Fruit fly (Drosophila melanogaster) whole organism, embryonic: ENCODE data around the gene HDAC3.

Experiments used
- Ada2b ChIP-seq: fragments of 200-800 bp; sonication (Bioruptor generic); IDR thresholded peaks from 2 replicates; pipeline ENCODE4 v1.3.6; 2022; ENCODE audit warnings: missing biosample characterization, missing genetic modification characterization
- CG10147 ChIP-seq: fragments of 200-800 bp; sonication (Bioruptor generic); optimal IDR thresholded peaks from 2 replicates; lab custom pipeline; 2019; ENCODE audit warnings: missing biosample characterization, mild to moderate bottlenecking, missing genetic modification characterization, moderate library complexity
- CG10267 ChIP-seq: fragments of 200-800 bp; sonication (Bioruptor generic); optimal IDR thresholded peaks from 2 replicates; lab custom pipeline; 2018; ENCODE audit warnings: missing biosample characterization, mild to moderate bottlenecking, missing genetic modification characterization, moderate library complexity
- CG11247 ChIP-seq: fragments of 200-800 bp; sonication (Bioruptor generic); IDR thresholded peaks from 2 replicates; pipeline ENCODE4 v1.3.6; 2022; ENCODE audit warnings: missing biosample characterization, missing genetic modification characterization
- CG12219 ChIP-seq: fragments of 200-800 bp; sonication (Bioruptor generic); optimal IDR thresholded peaks from 3 replicates; lab custom pipeline; 2018; ENCODE audit warnings: missing biosample characterization, mild to moderate bottlenecking, missing genetic modification characterization
- CG12299 ChIP-seq: fragments of 200-800 bp; sonication (Bioruptor generic); optimal IDR thresholded peaks from 2 replicates; lab custom pipeline; 2018; ENCODE audit warnings: missing biosample characterization, mild to moderate bottlenecking, missing genetic modification characterization
- CG13287 ChIP-seq: fragments of 200-800 bp; sonication (Bioruptor generic); IDR thresholded peaks from 2 replicates; pipeline ENCODE4 v1.3.6; 2022; ENCODE audit warnings: missing biosample characterization, missing genetic modification characterization; ENCODE audit not compliant: partially characterized antibody
- CG13775 ChIP-seq: fragments of 200-800 bp; sonication (Bioruptor generic); optimal IDR thresholded peaks from 3 replicates; lab custom pipeline; 2017; ENCODE audit warnings: missing biosample characterization, mild to moderate bottlenecking, missing genetic modification characterization
- CG17328 ChIP-seq: fragments of 200-800 bp; sonication (Bioruptor generic); IDR thresholded peaks from 2 replicates; pipeline ENCODE4 v1.3.6; 2022; ENCODE audit warnings: missing biosample characterization, missing genetic modification characterization
- CG18262 ChIP-seq: fragments of 200-800 bp; optimal IDR thresholded peaks from 3 replicates; lab custom pipeline; 2019; ENCODE audit warnings: missing biosample characterization, mild to moderate bottlenecking, missing genetic modification characterization, moderate library complexity
- CG31388 ChIP-seq: fragments of 200-800 bp; sonication (Bioruptor generic); optimal IDR thresholded peaks from 2 replicates; lab custom pipeline; 2016; ENCODE audit warnings: missing biosample characterization, missing genetic modification characterization
- CG34224 ChIP-seq: fragments of 200-800 bp; sonication (Bioruptor generic); IDR thresholded peaks from 3 replicates; pipeline ENCODE4 v1.3.6; 2022; ENCODE audit warnings: missing biosample characterization, missing genetic modification characterization; ENCODE audit not compliant: partially characterized antibody
- CG42726 ChIP-seq: fragments of 200-800 bp; sonication (Bioruptor generic); IDR thresholded peaks from 2 replicates; pipeline ENCODE4 v1.3.6; 2022; ENCODE audit warnings: missing biosample characterization, missing genetic modification characterization; ENCODE audit not compliant: partially characterized antibody
- CG43689 ChIP-seq: fragments of 200-800 bp; sonication (Bioruptor generic); IDR thresholded peaks from 2 replicates; pipeline ENCODE4 v1.3.6; 2022; ENCODE audit warnings: missing biosample characterization, missing genetic modification characterization
- CG6175 ChIP-seq: fragments of 200-800 bp; sonication (Bioruptor generic); IDR thresholded peaks from 3 replicates; pipeline ENCODE4 v1.3.6; 2022; ENCODE audit warnings: missing biosample characterization, missing genetic modification characterization
- CG6272 ChIP-seq: fragments of 200-800 bp; sonication (Bioruptor generic); IDR thresholded peaks from 2 replicates; pipeline ENCODE4 v1.3.6; 2022; ENCODE audit warnings: missing biosample characterization, missing genetic modification characterization
- CG8388 ChIP-seq: fragments of 200-800 bp; sonication (Bioruptor generic); optimal IDR thresholded peaks from 2 replicates; lab custom pipeline; 2019; ENCODE audit warnings: missing biosample characterization, mild to moderate bottlenecking, missing genetic modification characterization, moderate library complexity
- D19B ChIP-seq: fragments of 200-800 bp; sonication (Bioruptor generic); optimal IDR thresholded peaks from 2 replicates; lab custom pipeline; 2017; ENCODE audit warnings: missing biosample characterization, mild to moderate bottlenecking, missing genetic modification characterization
- Deaf1 ChIP-seq: fragments of 200-800 bp; optimal IDR thresholded peaks from 3 replicates; lab custom pipeline; 2019; ENCODE audit warnings: missing biosample characterization, mild to moderate bottlenecking, missing genetic modification characterization, moderate library complexity
- Doc3 ChIP-seq: fragments of 200-800 bp; sonication (Bioruptor generic); IDR thresholded peaks from 3 replicates; pipeline ENCODE4 v1.3.6; 2022; ENCODE audit warnings: missing biosample characterization, missing genetic modification characterization; ENCODE audit not compliant: partially characterized antibody
- Dp ChIP-seq: fragments of 200-800 bp; sonication (Bioruptor generic); optimal IDR thresholded peaks from 2 replicates; lab custom pipeline; 2018; ENCODE audit warnings: missing biosample characterization, mild to moderate bottlenecking, missing genetic modification characterization, moderate library complexity
- E2f1 ChIP-seq: fragments of 200-800 bp; sonication (Bioruptor generic); IDR thresholded peaks from 2 replicates; pipeline ENCODE4 v1.3.6; 2022; ENCODE audit warnings: missing biosample characterization, missing genetic modification characterization
- Elba2 ChIP-seq: fragments of 200-800 bp; sonication (Bioruptor generic); optimal IDR thresholded peaks from 3 replicates; lab custom pipeline; 2016; ENCODE audit warnings: missing biosample characterization, missing genetic modification characterization
- Fer2 ChIP-seq: fragments of 200-800 bp; sonication (Bioruptor generic); optimal IDR thresholded peaks from 2 replicates; lab custom pipeline; 2018; ENCODE audit warnings: missing biosample characterization, mild to moderate bottlenecking, missing genetic modification characterization, moderate library complexity
- Fer3 ChIP-seq: fragments of 200-800 bp; sonication (Bioruptor generic); optimal IDR thresholded peaks from 2 replicates; lab custom pipeline; 2018; ENCODE audit warnings: missing biosample characterization, mild to moderate bottlenecking, missing genetic modification characterization, moderate library complexity
- HLH54F ChIP-seq: fragments of 200-800 bp; sonication (Bioruptor generic); optimal IDR thresholded peaks from 3 replicates; lab custom pipeline; 2016; ENCODE audit warnings: missing biosample characterization, missing genetic modification characterization
- Hey ChIP-seq: fragments of 200-800 bp; sonication (Bioruptor generic); optimal IDR thresholded peaks from 3 replicates; lab custom pipeline; 2018; ENCODE audit warnings: missing biosample characterization, mild to moderate bottlenecking, missing genetic modification characterization
- Hr3 ChIP-seq: fragments of 200-800 bp; sonication (Bioruptor generic); optimal IDR thresholded peaks from 3 replicates; lab custom pipeline; 2016; ENCODE audit warnings: missing biosample characterization, missing genetic modification characterization
- Hr78 ChIP-seq, 2 experiments: fragments of 200-800 bp in 1 of 2; fragments of >200 bp in 1 of 2; sonication (Bioruptor generic) in 1 of 2; optimal IDR thresholded peaks; 2 replicates each; lab custom pipeline; 2017 to 2019; ENCODE audit warnings: missing biosample characterization in 2 of 2, missing genetic modification characterization in 2 of 2, mild to moderate bottlenecking in 1 of 2, moderate library complexity in 1 of 2
- Mad ChIP-seq: fragments of 200-800 bp; sonication (Bioruptor generic); optimal IDR thresholded peaks from 2 replicates; lab custom pipeline; 2016; ENCODE audit warnings: missing biosample characterization, missing genetic modification characterization
- Nf-YB ChIP-seq: fragments of 200-800 bp; sonication (Bioruptor generic); optimal IDR thresholded peaks from 3 replicates; lab custom pipeline; 2019; ENCODE audit warnings: missing biosample characterization, mild to moderate bottlenecking, missing genetic modification characterization, moderate library complexity
- Stat92E ChIP-seq, 3 experiments: fragments of >200 bp in 2 of 3; fragments of 200-800 bp in 1 of 3; sonication (Bioruptor generic) in 1 of 3; optimal IDR thresholded peaks; 2 replicates each; lab custom pipeline; 2017 to 2019; ENCODE audit warnings: missing biosample characterization in 3 of 3, missing genetic modification characterization in 3 of 3, mild to moderate bottlenecking in 1 of 3, moderate library complexity in 1 of 3
- abd-A ChIP-seq: fragments of 200-800 bp; sonication (Bioruptor generic); optimal IDR thresholded peaks from 3 replicates; lab custom pipeline; 2019; ENCODE audit warnings: missing biosample characterization, mild to moderate bottlenecking, missing genetic modification characterization, moderate library complexity
- cg ChIP-seq: fragments of 200-800 bp; sonication (Bioruptor generic); optimal IDR thresholded peaks from 3 replicates; lab custom pipeline; 2019; ENCODE audit warnings: missing biosample characterization, mild to moderate bottlenecking, missing genetic modification characterization, moderate library complexity
- chn ChIP-seq: fragments of 200-800 bp; sonication (Bioruptor generic); optimal IDR thresholded peaks from 2 replicates; lab custom pipeline; 2016; ENCODE audit warnings: missing biosample characterization, missing genetic modification characterization
- disco-r ChIP-seq: fragments of 200-800 bp; sonication (Bioruptor generic); optimal IDR thresholded peaks from 2 replicates; lab custom pipeline; 2016; ENCODE audit warnings: missing biosample characterization, missing genetic modification characterization
- dysf ChIP-seq: fragments of 200-800 bp; sonication (Bioruptor generic); IDR thresholded peaks from 3 replicates; pipeline ENCODE4 v1.3.6; 2022; ENCODE audit warnings: missing biosample characterization, missing genetic modification characterization
- hbn ChIP-seq: fragments of 200-800 bp; sonication (Bioruptor generic); IDR thresholded peaks from 2 replicates; pipeline ENCODE4 v1.3.6; 2022; ENCODE audit warnings: missing biosample characterization, missing genetic modification characterization; ENCODE audit not compliant: partially characterized antibody
- her ChIP-seq: fragments of 200-800 bp; sonication (Bioruptor generic); optimal IDR thresholded peaks from 2 replicates; lab custom pipeline; 2016; ENCODE audit warnings: missing biosample characterization, missing genetic modification characterization
- jing ChIP-seq: fragments of 200-800 bp; sonication (Bioruptor generic); optimal IDR thresholded peaks from 2 replicates; lab custom pipeline; 2018; ENCODE audit warnings: missing biosample characterization, mild to moderate bottlenecking, missing genetic modification characterization
- knrl ChIP-seq: fragments of 200-800 bp; sonication (Bioruptor generic); IDR thresholded peaks from 3 replicates; pipeline ENCODE4 v1.3.6; 2022; ENCODE audit warnings: missing biosample characterization, missing genetic modification characterization; ENCODE audit not compliant: partially characterized antibody
- nerfin-1 ChIP-seq: fragments of 200-800 bp; sonication (Bioruptor generic); optimal IDR thresholded peaks from 3 replicates; lab custom pipeline; 2019; ENCODE audit warnings: missing biosample characterization, mild to moderate bottlenecking, missing genetic modification characterization, moderate library complexity
- nom ChIP-seq: fragments of 200-800 bp; sonication (Bioruptor generic); optimal IDR thresholded peaks from 2 replicates; lab custom pipeline; 2017; ENCODE audit warnings: missing biosample characterization, missing genetic modification characterization, mild to moderate bottlenecking, moderate library complexity, missing genetic modification reagents
- pb ChIP-seq: fragments of 200-800 bp; sonication (Bioruptor generic); optimal IDR thresholded peaks from 3 replicates; lab custom pipeline; 2016; ENCODE audit warnings: missing biosample characterization, missing genetic modification characterization
- peb ChIP-seq: fragments of 200-800 bp; sonication (Bioruptor generic); IDR thresholded peaks from 2 replicates; pipeline ENCODE4 v1.3.6; 2022; ENCODE audit warnings: missing biosample characterization, missing genetic modification characterization
- repo ChIP-seq: fragments of 200-800 bp; sonication (Bioruptor generic); optimal IDR thresholded peaks from 2 replicates; lab custom pipeline; 2016; ENCODE audit warnings: missing biosample characterization, missing genetic modification characterization
- toy ChIP-seq: fragments of 200-800 bp; sonication (Bioruptor generic); IDR thresholded peaks from 2 replicates; pipeline ENCODE4 v1.3.6; 2022; ENCODE audit warnings: missing biosample characterization, missing genetic modification characterization
- wdn ChIP-seq: fragments of 200-800 bp; sonication (Bioruptor generic); IDR thresholded peaks from 2 replicates; pipeline ENCODE4 v1.3.6; 2022; ENCODE audit warnings: missing biosample characterization, missing genetic modification characterization

HDAC3 gene

dm6 chr3R:5517002-5517875, 42.8 kb upstream of the HDAC3 start, which contains the start of gene Itpr (continued):
- TF ChIP-seq CG13775 (GFP tag; lab: Kevin White, UChicago) (no peak), peb (GFP tag; lab: Robert Waterston, UW) (no peak), knrl (GFP tag; lab: Robert Waterston, UW) (0 out of 3 replicates have a peak, but pooled peaks have one; percentile 14), dysf (GFP tag; lab: Robert Waterston, UW) (0 out of 3 replicates have a peak, but pooled peaks have one; percentile 18), Deaf1 (tag; lab: Kevin White, UChicago) (peak; percentile 70), her (GFP tag; lab: Kevin White, UChicago) (no peak), repo (GFP tag; lab: Kevin White, UChicago) (no peak), toy (no peak), CG12219 (GFP tag; lab: Kevin White, UChicago) (no peak), Ada2b (no peak), cg (GFP tag; lab: Kevin White, UChicago) (peak; percentile 57), abd-A (tag; lab: Kevin White, UChicago) (no peak), Dp (peak; percentile 37), disco-r (GFP tag; lab: Kevin White, UChicago) (no peak), CG8388 (GFP tag; lab: Kevin White, UChicago) (no peak), CG6272 (GFP tag; lab: Robert Waterston, UW) (0 out of 2 replicates have a peak, but pooled peaks have one; percentile 18), CG31388 (GFP tag; lab: Kevin White, UChicago) (no peak), Nf-YB (no peak), Fer2 (tag; lab: Kevin White, UChicago) (no peak), Doc3 (GFP tag; lab: Robert Waterston, UW) (no peak), Elba2 (GFP tag; lab: Kevin White, UChicago) (peak; percentile 75), CG10147 (no peak), wdn (no peak), Hey (no peak), jing (GFP tag; lab: Kevin White, UChicago) (no peak), Stat92E (GFP tag; optimal IDR thresholded peaks at IDR 0.05; lab: Kevin White, UChicago) (no peak), pb (GFP tag; lab: Kevin White, UChicago) (no peak), nom (GFP tag; lab: Kevin White, UChicago) (no peak), CG11247 (GFP tag; lab: Robert Waterston, UW) (no peak), CG42726 (GFP tag; lab: Robert Waterston, UW) (peak; percentile 84), nerfin-1 (tag; lab: Kevin White, UChicago) (no peak), Hr78 (GFP tag; optimal IDR thresholded peaks at IDR 0.05; lab: Kevin White, UChicago) (peak in 1 of 2 experiments; percentile 75), Mad (GFP tag; lab: Kevin White, UChicago) (no peak), CG13287 (GFP tag; lab: Robert Waterston, UW) (peak; percentile 49; the same call in 1 of the 2 replicates), CG17328 (GFP tag; lab: Robert Waterston, UW) (peak; percentile 26; the same call in 1 of the 2 replicates), Fer3 (tag; lab: Kevin White, UChicago) (no peak), CG10267 (tag; lab: Kevin White, UChicago) (no peak), CG18262 (tag; lab: Kevin White, UChicago) (no peak), E2f1 (GFP tag; lab: Robert Waterston, UW) (no peak), D19B (GFP tag; lab: Kevin White, UChicago) (no peak), chn (GFP tag; lab: Kevin White, UChicago) (peak; percentile 25), CG34224 (GFP tag; lab: Robert Waterston, UW) (no peak), CG6175 (GFP tag; lab: Robert Waterston, UW) (no peak), hbn (GFP tag; lab: Robert Waterston, UW) (no peak), Hr3 (GFP tag; lab: Kevin White, UChicago) (no peak), CG12299 (tag; lab: Kevin White, UChicago) (no peak), HLH54F (GFP tag; lab: Kevin White, UChicago) (no peak), CG43689 (GFP tag; lab: Robert Waterston, UW) (no peak)
